Worm (Caenorhabditis elegans): ENCODE results near the gene R03C1.1.

Gene R03C1.1

DNA sequence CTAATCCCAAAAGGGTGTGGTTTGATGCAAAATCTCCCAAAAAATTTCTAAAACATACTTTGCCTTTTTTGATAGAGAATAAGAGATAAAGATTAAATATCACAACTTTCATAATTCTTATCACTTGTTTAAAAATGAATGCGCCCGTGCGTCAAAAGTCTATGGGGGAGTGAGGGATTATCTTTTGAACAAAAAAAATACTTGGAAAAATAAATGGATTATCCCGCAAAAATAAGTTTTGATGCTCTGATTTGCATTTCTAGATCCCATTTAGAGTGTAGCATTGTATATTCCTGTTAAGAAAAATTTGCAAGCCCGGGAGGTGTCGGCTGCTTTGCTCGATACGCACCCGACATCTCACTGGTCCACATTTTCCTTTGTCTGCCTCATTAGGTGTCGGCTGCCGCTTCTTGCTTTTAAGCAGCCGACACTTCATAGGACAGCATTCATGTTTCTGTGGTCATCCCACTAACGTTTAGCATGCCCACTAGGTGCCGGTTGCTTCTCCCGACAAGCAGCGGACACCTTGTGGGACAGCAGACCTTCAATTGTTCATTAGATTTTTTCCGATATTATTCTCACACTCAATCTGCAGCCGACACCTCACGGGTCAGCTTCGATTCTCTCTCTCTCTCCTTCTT lies 25.3 kb upstream of the R03C1.1 start:
- no peak for TF ChIP-seq snpc-4 (GFP tag; optimal IDR thresholded peaks at IDR 0.05)
- peak in 3 of 4 experiments; percentile 18 to 57 (median 55) for TF ChIP-seq snpc-4 (tag; optimal IDR thresholded peaks at IDR 0.05)
- TF ChIP-seq dpl-1 (GFP tag; optimal IDR thresholded peaks at IDR 0.05) = no peak
- no peak for TF ChIP-seq ekl-4 (GFP tag; IDR thresholded peaks at IDR 0.05)
- no peak for TF ChIP-seq repo-1 (tag; optimal IDR thresholded peaks at IDR 0.05)

DNA sequence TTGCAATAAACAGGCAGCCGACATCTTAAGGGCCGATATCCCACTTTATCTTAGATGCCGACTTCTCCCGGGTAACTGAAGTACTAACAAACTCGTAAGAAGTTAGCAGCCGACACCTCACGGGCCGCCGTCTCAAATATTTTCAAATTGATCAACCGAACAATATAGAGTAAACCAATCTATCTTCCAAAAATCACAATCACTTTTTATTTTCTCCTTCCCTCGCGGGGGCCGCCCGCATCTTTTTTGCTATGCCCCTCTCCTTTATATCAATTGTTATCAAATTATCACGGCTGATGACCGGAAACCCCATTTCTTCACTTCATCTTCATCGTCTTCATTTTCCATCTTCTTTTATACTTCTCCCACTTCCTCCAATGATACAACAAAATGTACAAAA lies 18.6 kb upstream of the R03C1.1 start:
- no peak for TF ChIP-seq K12H6.12 (tag; optimal IDR thresholded peaks at IDR 0.05)
- no peak for TF ChIP-seq sdz-38 (tag; optimal IDR thresholded peaks at IDR 0.05)
- TF ChIP-seq mcd-1 (GFP tag; IDR thresholded peaks at IDR 0.05) = no peak
- TF ChIP-seq chd-7 (tag; optimal IDR thresholded peaks at IDR 0.05) = no peak
- no peak for TF ChIP-seq snpc-4 (GFP tag; optimal IDR thresholded peaks at IDR 0.05)
- TF ChIP-seq snpc-4 (tag; optimal IDR thresholded peaks at IDR 0.05) = peak in 3 of 4 experiments; percentile 66 to 90 (median 84)
- no peak for TF ChIP-seq attf-5 (GFP tag; optimal IDR thresholded peaks at IDR 0.05)
- no peak for TF ChIP-seq nfyb-1 (GFP tag; IDR thresholded peaks at IDR 0.05)

DNA sequence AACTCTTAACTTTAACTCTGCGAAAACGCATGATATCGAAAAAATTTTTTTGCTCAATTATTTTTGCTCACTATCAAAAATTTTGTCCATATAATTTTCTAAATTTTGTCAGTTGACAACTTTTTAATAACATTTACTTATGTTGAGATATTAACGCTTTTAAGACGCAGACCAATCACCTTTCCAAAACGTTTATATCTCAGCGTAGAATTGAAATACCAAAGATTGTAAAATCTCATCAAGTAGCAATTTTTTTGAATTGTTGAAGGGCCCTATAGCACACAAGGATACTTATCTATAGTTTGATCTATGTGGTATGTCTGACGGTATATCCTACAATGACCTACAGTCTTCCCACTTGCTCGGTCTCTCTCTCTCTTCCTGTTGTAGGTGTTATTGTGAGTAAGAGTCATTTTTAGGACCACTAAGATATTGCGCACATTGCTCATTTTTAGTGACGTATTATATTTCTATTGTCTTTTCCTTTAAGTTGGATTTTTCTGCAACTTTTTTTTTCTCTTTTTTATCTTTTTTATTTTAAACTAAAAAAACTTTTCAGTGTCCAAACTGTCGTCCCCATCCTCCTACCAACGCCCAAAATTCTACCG lies 9.0 kb upstream of the R03C1.1 start, which contains the start of gene pde-3:
Gene pde-3, plus strand, starts transcription at position 558 of the 608 bp plus-strand sequence.
- no peak for TF ChIP-seq efl-1 (GFP tag; optimal IDR thresholded peaks at IDR 0.05)
- TF ChIP-seq B0336.3 (GFP tag; IDR thresholded peaks at IDR 0.05) = no peak
- TF ChIP-seq nhr-90 (tag; optimal IDR thresholded peaks at IDR 0.05) = no peak
- no peak for TF ChIP-seq snpc-3.4 (tag; optimal IDR thresholded peaks at IDR 0.05)
- no peak for TF ChIP-seq let-607 (tag; optimal IDR thresholded peaks at IDR 0.05)
- TF ChIP-seq die-1 (tag; optimal IDR thresholded peaks at IDR 0.05) = no peak
- TF ChIP-seq attf-6 (GFP tag; IDR thresholded peaks at IDR 0.05) = no peak
- TF ChIP-seq C06A6.2 (GFP tag; conservative IDR thresholded peaks at IDR 0.05) = no peak
- no peak for TF ChIP-seq gei-17 (GFP tag; optimal IDR thresholded peaks at IDR 0.05)

DNA sequence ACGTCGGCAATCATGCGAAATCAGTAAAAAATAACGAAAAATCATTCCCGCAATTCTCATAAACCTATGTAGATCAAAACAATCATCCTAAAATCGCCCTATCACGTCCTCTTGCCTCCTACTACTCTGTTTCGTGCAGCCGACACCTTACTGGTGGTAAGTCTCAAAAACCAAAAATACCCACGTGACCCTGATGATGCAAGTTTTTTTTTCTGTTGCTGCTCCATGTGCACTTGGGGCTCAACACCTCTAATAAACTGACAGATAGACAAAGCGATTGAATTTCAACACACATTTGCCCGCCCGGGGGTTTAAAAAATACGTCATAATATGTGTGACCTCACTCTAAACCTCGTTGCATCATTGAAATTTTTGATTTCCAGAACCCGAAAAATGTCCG lies 6.6 kb upstream of the R03C1.1 start:
- TF ChIP-seq snpc-4 (GFP tag; optimal IDR thresholded peaks at IDR 0.05) (no peak), snpc-4 (tag; optimal IDR thresholded peaks at IDR 0.05) (peak in 2 of 4 experiments; percentile 36 to 67), aptf-3 (GFP tag; IDR thresholded peaks at IDR 0.05) (no peak)

DNA sequence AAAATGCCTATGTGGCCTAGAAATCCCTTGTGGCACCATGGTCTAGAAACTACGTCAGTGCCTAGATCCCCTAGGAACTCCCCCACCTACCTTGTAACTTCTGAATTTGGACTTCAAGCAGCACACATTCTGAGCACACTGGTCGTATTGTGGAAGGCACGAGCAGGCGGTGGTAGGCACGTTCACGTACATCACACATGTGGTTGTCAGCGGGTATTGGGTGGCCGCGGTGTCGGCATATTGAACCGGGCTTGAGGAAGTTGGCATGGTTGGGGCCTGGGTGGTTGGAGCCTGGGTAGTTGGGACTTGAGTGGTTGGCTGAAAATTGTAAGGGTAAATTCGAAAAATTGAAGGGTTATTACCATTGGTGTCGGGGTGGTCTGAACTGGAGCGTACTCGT lies 2.5 kb downstream of the R03C1.1 start:
- TF ChIP-seq B0336.3 (GFP tag; IDR thresholded peaks at IDR 0.05) = no peak
- TF ChIP-seq dpl-1 (GFP tag; optimal IDR thresholded peaks at IDR 0.05) = no peak

DNA sequence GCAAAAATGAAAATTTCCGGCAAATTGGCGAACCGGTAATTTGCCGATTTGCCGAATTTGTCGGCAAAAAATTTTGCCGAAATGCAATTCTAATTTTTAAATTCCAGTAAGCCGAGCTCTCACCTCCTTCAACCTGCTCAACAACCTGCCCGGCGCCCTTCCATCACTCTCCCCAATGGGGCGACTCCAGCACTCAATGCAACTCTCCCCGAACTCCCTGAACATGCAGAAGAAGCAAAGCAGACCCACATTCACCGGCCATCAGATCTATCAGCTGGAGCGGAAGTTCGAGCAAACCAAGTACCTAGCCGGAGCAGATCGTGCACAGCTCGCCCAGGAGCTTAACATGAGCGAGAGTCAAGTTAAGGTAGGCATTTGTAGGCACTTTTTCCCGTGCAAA lies 5.6 kb downstream of the R03C1.1 start:
- no peak for TF ChIP-seq pbrm-1 (GFP tag; IDR thresholded peaks at IDR 0.05)
- no peak for TF ChIP-seq hrde-1 (tag; optimal IDR thresholded peaks at IDR 0.05; ENCODE audit: borderline replicate concordance)
- TF ChIP-seq D2030.7 (GFP tag; IDR thresholded peaks at IDR 0.05) = no peak
- TF ChIP-seq Y67H2A.10 (GFP tag; conservative IDR thresholded peaks at IDR 0.05) = no peak
- TF ChIP-seq lin-35 (GFP tag; optimal IDR thresholded peaks at IDR 0.05) = no peak
- peak; percentile 72 for TF ChIP-seq zfh-2 (GFP tag; conservative IDR thresholded peaks at IDR 0.05)
- TF ChIP-seq egl-18 (GFP tag; IDR thresholded peaks at IDR 0.05) = no peak
- no peak for TF ChIP-seq mxl-1 (tag; optimal IDR thresholded peaks at IDR 0.05)
- TF ChIP-seq egrh-3 (GFP tag; IDR thresholded peaks at IDR 0.05) = 0 out of 2 replicates have a peak, but pooled peaks have one; percentile 11
